Fruit fly (Drosophila melanogaster) whole organism, wandering third instar larva: ENCODE results near the gene CG16865.

ENCODE experiments used
- CrebA ChIP-seq: fragments of 200-800 bp; sonication (Bioruptor generic); optimal IDR thresholded peaks from 2 replicates; lab custom pipeline; 2016; ENCODE audit warnings: missing biosample characterization, mild to moderate bottlenecking, missing genetic modification characterization, borderline replicate concordance
- Dif ChIP-seq: fragments of 200-275, 200-300 bp; sonication (Bioruptor generic); optimal IDR thresholded peaks from 2 replicates; lab custom pipeline; 2018; ENCODE audit warnings: missing biosample characterization, missing genetic modification characterization; ENCODE audit not compliant: partially characterized antibody
- GATAd ChIP-seq: sonication (Bioruptor generic); optimal IDR thresholded peaks from 2 replicates; lab custom pipeline; 2016; ENCODE audit warnings: missing biosample characterization, missing genetic modification characterization
- HLH106 ChIP-seq: fragments of 200-800 bp; optimal IDR thresholded peaks from 3 replicates; lab custom pipeline; 2019; ENCODE audit warnings: missing biosample characterization, mild to moderate bottlenecking, missing genetic modification characterization, moderate library complexity
- Hr78 ChIP-seq: fragments of >200 bp; optimal IDR thresholded peaks from 2 replicates; lab custom pipeline; 2017; ENCODE audit warnings: missing biosample characterization, missing genetic modification characterization
- Hr83 ChIP-seq: fragments of 200-300 bp; sonication (Bioruptor generic); optimal IDR thresholded peaks from 2 replicates; lab custom pipeline; 2016; ENCODE audit warnings: missing biosample characterization, mild to moderate bottlenecking, missing genetic modification characterization, moderate library complexity; ENCODE audit not compliant: poor library complexity, severe bottlenecking
- Myc ChIP-seq: fragments of >200 bp; optimal IDR thresholded peaks from 2 replicates; lab custom pipeline; 2017
- OdsH ChIP-seq: fragments of 200-800 bp; sonication (Bioruptor generic); optimal IDR thresholded peaks from 2 replicates; lab custom pipeline; 2016; ENCODE audit warnings: missing biosample characterization, mild to moderate bottlenecking, missing genetic modification characterization
- Rel ChIP-seq, 2 experiments: fragments of 200-800 bp; sonication (Bioruptor generic) in 1 of 2; optimal IDR thresholded peaks; 2 replicates in 1 of 2; 3 replicates in 1 of 2; lab custom pipeline; 2016 to 2019; ENCODE audit warnings: mild to moderate bottlenecking in 2 of 2, missing biosample characterization in 2 of 2, missing genetic modification characterization in 2 of 2, moderate library complexity in 1 of 2
- Sp1 ChIP-seq: fragments of 200-800 bp; sonication (Bioruptor generic); optimal IDR thresholded peaks from 3 replicates; lab custom pipeline; 2019; ENCODE audit warnings: missing biosample characterization, mild to moderate bottlenecking, missing genetic modification characterization, moderate library complexity
- br ChIP-seq: fragments of 200-800 bp; sonication (Bioruptor generic); optimal IDR thresholded peaks from 2 replicates; lab custom pipeline; 2016; ENCODE audit warnings: missing biosample characterization, missing genetic modification characterization
- brk ChIP-seq: fragments of 200-800 bp; sonication (Bioruptor generic); optimal IDR thresholded peaks from 2 replicates; lab custom pipeline; 2016; ENCODE audit warnings: missing biosample characterization, mild to moderate bottlenecking, missing genetic modification characterization
- dl ChIP-seq, 2 experiments: fragments of 175-275, 200-275 bp in 1 of 2; fragments of 200-275 bp in 1 of 2; sonication (Bioruptor generic); optimal IDR thresholded peaks; lab custom pipeline; 2018; ENCODE audit warnings: mild to moderate bottlenecking in 2 of 2, missing biosample characterization in 2 of 2, missing genetic modification characterization in 2 of 2, moderate library complexity in 2 of 2; ENCODE audit not compliant: partially characterized antibody in 2 of 2, insufficient read depth in 1 of 2
- dmrt93B ChIP-seq: fragments of 200-800 bp; sonication (Bioruptor generic); optimal IDR thresholded peaks from 2 replicates; lab custom pipeline; 2018; ENCODE audit warnings: missing biosample characterization, mild to moderate bottlenecking, missing genetic modification characterization
- dsf ChIP-seq: sonication (Bioruptor generic); optimal IDR thresholded peaks from 2 replicates; lab custom pipeline; 2016; ENCODE audit warnings: missing biosample characterization, missing genetic modification characterization, borderline replicate concordance
- ey ChIP-seq: fragments of 200-800 bp; sonication (Bioruptor generic); optimal IDR thresholded peaks from 2 replicates; lab custom pipeline; 2016; ENCODE audit warnings: missing biosample characterization, missing genetic modification characterization
- foxo ChIP-seq, 2 experiments: fragments of 200-800 bp; sonication (Bioruptor generic); optimal IDR thresholded peaks; 2 replicates in 1 of 2; 3 replicates in 1 of 2; lab custom pipeline; 2016 to 2017; ENCODE audit warnings: missing biosample characterization in 2 of 2, missing genetic modification characterization in 2 of 2
- fru ChIP-seq: fragments of 200-800 bp; sonication (Bioruptor generic); optimal IDR thresholded peaks from 3 replicates; lab custom pipeline; 2016; ENCODE audit warnings: missing biosample characterization, mild to moderate bottlenecking, missing genetic modification characterization
- h ChIP-seq: fragments of 200-800 bp; sonication (Bioruptor generic); optimal IDR thresholded peaks from 3 replicates; lab custom pipeline; 2016; ENCODE audit warnings: missing biosample characterization, mild to moderate bottlenecking, missing genetic modification characterization
- lola ChIP-seq: fragments of >200 bp; optimal IDR thresholded peaks from 2 replicates; lab custom pipeline; 2017; ENCODE audit warnings: missing biosample characterization, missing genetic modification characterization
- psq ChIP-seq: fragments of 200-800 bp; sonication (Bioruptor generic); optimal IDR thresholded peaks from 3 replicates; lab custom pipeline; 2017; ENCODE audit warnings: missing biosample characterization, mild to moderate bottlenecking, missing genetic modification characterization, moderate library complexity
- rgr ChIP-seq: fragments of 200-800 bp; sonication (Bioruptor generic); optimal IDR thresholded peaks from 3 replicates; lab custom pipeline; 2016; ENCODE audit warnings: missing biosample characterization, mild to moderate bottlenecking, missing genetic modification characterization
- sv ChIP-seq: fragments of 200-800 bp; sonication (Bioruptor generic); optimal IDR thresholded peaks from 3 replicates; lab custom pipeline; 2016; ENCODE audit warnings: missing biosample characterization, missing genetic modification characterization
- woc ChIP-seq: sonication (Bioruptor generic); optimal IDR thresholded peaks from 2 replicates; lab custom pipeline; 2016; ENCODE audit warnings: missing biosample characterization, mild to moderate bottlenecking, missing genetic modification characterization

Gene CG16865

dm6 chr2L:13813156-13813555 is 1.8 kb downstream of the CG16865 start, which contains the start of gene CG16888:
TSS of gene CG16888 (minus strand) at chr2L:13813256.
- TF ChIP-seq rgr (GFP tag; lab: Kevin White, UChicago) (no peak), h (GFP tag; lab: Kevin White, UChicago) (no peak), CrebA (no peak), Sp1 (GFP tag; lab: Kevin White, UChicago) (no peak), foxo (GFP tag; optimal IDR thresholded peaks at IDR 0.05; lab: Kevin White, UChicago) (no peak), Rel (GFP tag; optimal IDR thresholded peaks at IDR 0.05; lab: Kevin White, UChicago) (no peak), Rel (tag; optimal IDR thresholded peaks at IDR 0.05; lab: Kevin White, UChicago) (no peak), lola (GFP tag; lab: Kevin White, UChicago) (no peak), fru (GFP tag; lab: Kevin White, UChicago) (no peak), Myc (lab: Kevin White, UChicago) (no peak), Hr78 (no peak), ey (GFP tag; lab: Kevin White, UChicago) (no peak)

- no peak for TF ChIP-seq Rel (GFP tag; optimal IDR thresholded peaks at IDR 0.05; lab: Kevin White, UChicago)
- TF ChIP-seq Rel (tag; optimal IDR thresholded peaks at IDR 0.05; lab: Kevin White, UChicago): peak; percentile 45
- no peak for TF ChIP-seq OdsH (GFP tag; lab: Kevin White, UChicago)
Observed at dm6 chr2L:13813604-13814178, 2.4 kb downstream of the CG16865 start, which contains the start of gene Sos. TSS of gene Sos (plus strand) at chr2L:13813816.

- no peak for TF ChIP-seq dmrt93B (GFP tag; lab: Kevin White, UChicago)
- no peak for TF ChIP-seq Rel (GFP tag; optimal IDR thresholded peaks at IDR 0.05; lab: Kevin White, UChicago)
- TF ChIP-seq Rel (tag; optimal IDR thresholded peaks at IDR 0.05; lab: Kevin White, UChicago): peak; percentile 91
Observed at dm6 chr2L:13820176-13820575, 8.9 kb downstream of the CG16865 start.

- TF ChIP-seq fru (GFP tag; lab: Kevin White, UChicago) (no peak), Hr83 (GFP tag; lab: Kevin White, UChicago) (no peak), dl (GFP tag; optimal IDR thresholded peaks at IDR 0.05; lab: Kevin White, UChicago; ENCODE audit: insufficient read depth in 1 of 2, partially characterized antibody in 2 of 2) (no peak), Rel (GFP tag; optimal IDR thresholded peaks at IDR 0.05; lab: Kevin White, UChicago) (no peak), Rel (tag; optimal IDR thresholded peaks at IDR 0.05; lab: Kevin White, UChicago) (peak; percentile 79)
Observed at dm6 chr2L:13820948-13821347, 9.6 kb downstream of the CG16865 start, which contains the start of gene b. TSS of gene b (plus strand) at chr2L:13821248.

dm6 chr2L:13827557-13827956 is 16.2 kb downstream of the CG16865 start, which contains the start of gene PolG1:
TSS of gene PolG1 (minus strand) at chr2L:13827772.
- TF ChIP-seq GATAd (GFP tag; lab: Kevin White, UChicago) (no peak), HLH106 (tag; lab: Kevin White, UChicago) (no peak), brk (GFP tag; lab: Kevin White, UChicago) (no peak), rgr (GFP tag; lab: Kevin White, UChicago) (no peak), dmrt93B (GFP tag; lab: Kevin White, UChicago) (no peak), Sp1 (GFP tag; lab: Kevin White, UChicago) (no peak), foxo (GFP tag; optimal IDR thresholded peaks at IDR 0.05; lab: Kevin White, UChicago) (no peak), sv (GFP tag; lab: Kevin White, UChicago) (no peak), Myc (lab: Kevin White, UChicago) (no peak), Hr78 (no peak), woc (no peak), br (GFP tag; lab: Kevin White, UChicago) (no peak), Hr83 (GFP tag; lab: Kevin White, UChicago) (no peak), psq (GFP tag; lab: Kevin White, UChicago) (no peak)

- TF ChIP-seq Rel (GFP tag; optimal IDR thresholded peaks at IDR 0.05; lab: Kevin White, UChicago) (no peak), Rel (tag; optimal IDR thresholded peaks at IDR 0.05; lab: Kevin White, UChicago) (peak; percentile 58), ey (GFP tag; lab: Kevin White, UChicago) (no peak)
Observed at dm6 chr2L:13829540-13829939, 18.2 kb downstream of the CG16865 start, which contains the start of the genes Arpc1 and Orc5. TSS of gene Arpc1 (minus strand) at chr2L:13829741. TSS of gene Orc5 (plus strand) at chr2L:13829837.

- TF ChIP-seq Rel (GFP tag; optimal IDR thresholded peaks at IDR 0.05; lab: Kevin White, UChicago) (no peak), Rel (tag; optimal IDR thresholded peaks at IDR 0.05; lab: Kevin White, UChicago) (peak; percentile 0), ey (GFP tag; lab: Kevin White, UChicago) (peak; percentile 18), Myc (lab: Kevin White, UChicago) (peak; percentile 70), Dif (GFP tag; lab: Kevin White, UChicago) (peak; percentile 64), Sp1 (GFP tag; lab: Kevin White, UChicago) (peak; percentile 3), dsf (GFP tag; lab: Kevin White, UChicago) (no peak)
- TF ChIP-seq, all 38 proteins: peak for 5
Observed at dm6 chr2L:13833058-13833457, 21.7 kb downstream of the CG16865 start, which contains the start of the genes GatC, PolG2 and Polr2C. TSS of gene GatC (minus strand) at chr2L:13833105. TSS of gene PolG2 (minus strand) at chr2L:13833105. TSS of gene Polr2C (plus strand) at chr2L:13833337.
